Fruit fly (Drosophila melanogaster): ENCODE results near the gene CG17197.
A peak's percentile ranks its signal among the peaks of the same experiment; 100 is the strongest.

CG17197 gene

DNA sequence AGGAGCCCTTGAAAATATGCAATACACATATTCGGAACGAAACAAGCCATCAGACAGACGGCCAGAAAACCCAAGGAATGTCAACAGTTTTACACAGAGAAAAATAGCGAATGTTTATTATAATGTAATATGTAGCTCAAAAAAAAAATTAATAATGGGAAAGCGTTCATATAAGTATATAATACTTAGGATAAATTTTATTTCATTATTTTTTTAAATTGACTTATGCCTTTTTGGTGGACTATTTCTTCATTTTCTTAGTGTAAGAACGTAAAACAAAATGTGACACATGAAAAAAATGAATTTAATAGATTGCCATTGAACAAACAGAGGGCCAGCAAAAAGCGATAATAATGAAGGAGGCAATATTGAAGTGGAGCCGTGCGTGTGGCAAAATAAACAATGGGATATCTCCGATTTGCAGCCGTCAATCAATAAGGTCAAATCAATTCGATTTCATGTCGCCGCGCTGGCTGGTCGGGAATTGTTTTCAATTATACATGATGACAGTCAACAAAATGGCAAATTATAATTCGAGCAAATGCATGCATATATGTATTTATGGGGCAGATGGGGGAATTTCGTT, 20.2 kb downstream of the CG17197 start (continued):
- no peak for TF ChIP-seq CG12219 (GFP tag; optimal IDR thresholded peaks at IDR 0.05)
- peak; percentile 59; the same call in 1 of the 2 replicates for TF ChIP-seq CG32532 (GFP tag; IDR thresholded peaks at IDR 0.05)
- TF ChIP-seq pnt (GFP tag; optimal IDR thresholded peaks at IDR 0.05) = no peak
- no peak for TF ChIP-seq gem (tag; optimal IDR thresholded peaks at IDR 0.05)
- TF ChIP-seq H2.0 (GFP tag; IDR thresholded peaks at IDR 0.05) = no peak
- TF ChIP-seq corto (GFP tag; optimal IDR thresholded peaks at IDR 0.05) = no peak
- TF ChIP-seq CG18599 (GFP tag; optimal IDR thresholded peaks at IDR 0.05) = no peak
- TF ChIP-seq row (GFP tag; IDR thresholded peaks at IDR 0.05) = no peak; the same call in 2 of the 3 replicates
- no peak for TF ChIP-seq inv (GFP tag; IDR thresholded peaks at IDR 0.05; ENCODE audit: partially characterized antibody)
- TF ChIP-seq br (optimal IDR thresholded peaks at IDR 0.05) = no peak
- no peak for TF ChIP-seq tx (GFP tag; optimal IDR thresholded peaks at IDR 0.05)
- TF ChIP-seq CG42726 (GFP tag; IDR thresholded peaks at IDR 0.05; ENCODE audit: partially characterized antibody) = no peak
- no peak for TF ChIP-seq shn (GFP tag; optimal IDR thresholded peaks at IDR 0.05)
- no peak for TF ChIP-seq knrl (GFP tag; IDR thresholded peaks at IDR 0.05; ENCODE audit: partially characterized antibody)
- no peak for TF ChIP-seq fd3F (GFP tag; optimal IDR thresholded peaks at IDR 0.05)
- TF ChIP-seq Oli (tag; optimal IDR thresholded peaks at IDR 0.05) = no peak
- TF ChIP-seq run (tag; optimal IDR thresholded peaks at IDR 0.05) = no peak
- no peak for TF ChIP-seq CG12744 (GFP tag; optimal IDR thresholded peaks at IDR 0.05)
- TF ChIP-seq chif (GFP tag; optimal IDR thresholded peaks at IDR 0.05) = no peak
- no peak for TF ChIP-seq CG6272 (GFP tag; IDR thresholded peaks at IDR 0.05)
- TF ChIP-seq cad (GFP tag; optimal IDR thresholded peaks at IDR 0.05) = no peak
- TF ChIP-seq peb (GFP tag; IDR thresholded peaks at IDR 0.05) = no peak
- no peak for TF ChIP-seq Asciz (GFP tag; optimal IDR thresholded peaks at IDR 0.05)
- TF ChIP-seq hbn (GFP tag; IDR thresholded peaks at IDR 0.05; ENCODE audit: partially characterized antibody) = no peak
- TF ChIP-seq fd96Cb (tag; optimal IDR thresholded peaks at IDR 0.05) = peak; percentile 59
- TF ChIP-seq Mrtf (GFP tag; IDR thresholded peaks at IDR 0.05) = no peak
- TF ChIP-seq Fer2 (tag; optimal IDR thresholded peaks at IDR 0.05) = no peak
- TF ChIP-seq gcm2 (GFP tag; optimal IDR thresholded peaks at IDR 0.05) = no peak
- TF ChIP-seq sima (GFP tag; optimal IDR thresholded peaks at IDR 0.05) = no peak
- TF ChIP-seq CG7786 (GFP tag; optimal IDR thresholded peaks at IDR 0.05) = no peak
- no peak for TF ChIP-seq Dip3 (GFP tag; optimal IDR thresholded peaks at IDR 0.05)
- no peak for TF ChIP-seq CG2202 (tag; optimal IDR thresholded peaks at IDR 0.05)
- no peak for TF ChIP-seq CG33557 (GFP tag; optimal IDR thresholded peaks at IDR 0.05)
- no peak for TF ChIP-seq Ada2b (GFP tag; IDR thresholded peaks at IDR 0.05)
- TF ChIP-seq CkIIα-i1 (GFP tag; IDR thresholded peaks at IDR 0.05) = no peak
- no peak for TF ChIP-seq Six4 (GFP tag; optimal IDR thresholded peaks at IDR 0.05)
- TF ChIP-seq CG11723 (GFP tag; optimal IDR thresholded peaks at IDR 0.05) = no peak
- TF ChIP-seq Atf-2 (GFP tag; optimal IDR thresholded peaks at IDR 0.05) = no peak
- no peak for TF ChIP-seq ato (GFP tag; IDR thresholded peaks at IDR 0.05; ENCODE audit: partially characterized antibody)
- no peak for TF ChIP-seq D19B (GFP tag; optimal IDR thresholded peaks at IDR 0.05)
- no peak for TF ChIP-seq CG17359 (tag; optimal IDR thresholded peaks at IDR 0.05)
- no peak for TF ChIP-seq lilli (GFP tag; optimal IDR thresholded peaks at IDR 0.05)
- TF ChIP-seq ttk (GFP tag; IDR thresholded peaks at IDR 0.05) = 0 out of 2 replicates have a peak, but pooled peaks have one; percentile 7
- no peak for TF ChIP-seq zfh1 (GFP tag; IDR thresholded peaks at IDR 0.05)
- peak; percentile 44 for TF ChIP-seq phol (tag; optimal IDR thresholded peaks at IDR 0.05)
- TF ChIP-seq CG2889 (GFP tag; IDR thresholded peaks at IDR 0.05) = no peak
- TF ChIP-seq D (optimal IDR thresholded peaks at IDR 0.05) = no peak
- TF ChIP-seq D (GFP tag; optimal IDR thresholded peaks at IDR 0.05) = no peak
- no peak for TF ChIP-seq cwo (GFP tag; optimal IDR thresholded peaks at IDR 0.05)
- TF ChIP-seq GATAe (GFP tag; conservative IDR thresholded peaks at IDR 0.05) = 0 out of 2 replicates have a peak, but pooled peaks have one; percentile 30
- no peak for TF ChIP-seq pzg (GFP tag; optimal IDR thresholded peaks at IDR 0.05)

All from whole organism, embryonic.